Fruit fly (Drosophila melanogaster) S2 (cell line): ENCODE results near the gene CG46434.

ENCODE experiments used
- CG8478 ChIP-seq: fragments of >200 bp; optimal IDR thresholded peaks from 2 replicates; lab custom pipeline; 2018
- CTCF ChIP-seq, 2 experiments: fragments of >200 bp; optimal IDR thresholded peaks; 2 replicates each; lab custom pipeline; 2018

DNA sequence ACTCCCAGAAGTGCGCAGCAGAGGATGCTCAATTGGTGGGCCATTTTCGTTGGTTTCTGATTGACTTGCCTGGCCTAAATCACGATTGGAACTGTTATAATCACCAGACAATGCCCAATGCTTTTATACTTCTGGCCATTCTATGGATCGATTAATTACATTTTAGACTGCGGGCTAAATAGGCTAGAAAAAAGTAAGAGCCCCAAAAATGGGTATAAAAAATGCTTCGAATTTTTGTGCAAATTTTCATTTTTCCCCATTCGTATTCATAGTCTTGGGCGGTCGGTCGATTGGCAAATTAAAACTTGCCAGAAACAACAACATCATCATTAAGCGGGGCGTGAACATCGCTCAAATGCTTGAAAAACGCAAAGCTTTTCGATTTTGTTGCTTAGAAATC is 25.8 kb downstream of the CG46434 start, which contains the start of gene Cpr76Ba:
- TF ChIP-seq CG8478 (lab: Kevin White, UChicago), result no peak
- TF ChIP-seq CTCF (optimal IDR thresholded peaks at IDR 0.05; lab: Kevin White, UChicago), result no peak
